Fruit fly (Drosophila melanogaster) whole organism, embryonic: Measurements from ENCODE around the gene CG43051.

ENCODE experiments used
- Bgb ChIP-seq: fragments of 200-800 bp; sonication (Bioruptor generic); IDR thresholded peaks from 2 replicates; pipeline ENCODE4 v1.3.6; 2022; ENCODE audit warnings: missing biosample characterization, missing genetic modification characterization; ENCODE audit not compliant: partially characterized antibody
- Blimp-1 ChIP-seq: fragments of 200-800 bp; sonication (Bioruptor generic); optimal IDR thresholded peaks from 3 replicates; lab custom pipeline; 2018; ENCODE audit warnings: missing biosample characterization, missing genetic modification characterization, mild to moderate bottlenecking, moderate library complexity, missing genetic modification reagents
- BtbVII ChIP-seq: fragments of 200-800 bp; sonication (Bioruptor generic); optimal IDR thresholded peaks from 3 replicates; lab custom pipeline; 2017; ENCODE audit warnings: missing biosample characterization, mild to moderate bottlenecking, missing genetic modification characterization
- CG10654 ChIP-seq: fragments of 200-800 bp; sonication (Bioruptor generic); optimal IDR thresholded peaks from 2 replicates; lab custom pipeline; 2016; ENCODE audit warnings: missing biosample characterization, missing genetic modification characterization
- CG13775 ChIP-seq: fragments of 200-800 bp; sonication (Bioruptor generic); optimal IDR thresholded peaks from 3 replicates; lab custom pipeline; 2017; ENCODE audit warnings: missing biosample characterization, mild to moderate bottlenecking, missing genetic modification characterization
- CG14860 ChIP-seq: fragments of 200-800 bp; sonication (Bioruptor generic); IDR thresholded peaks from 3 replicates; pipeline ENCODE4 v1.3.6; 2022; ENCODE audit warnings: missing biosample characterization, missing genetic modification characterization; ENCODE audit not compliant: partially characterized antibody
- CG15011 ChIP-seq: fragments of 200-800 bp; sonication (Bioruptor generic); optimal IDR thresholded peaks from 3 replicates; lab custom pipeline; 2018; ENCODE audit warnings: missing biosample characterization, mild to moderate bottlenecking, missing genetic modification characterization
- CG15601 ChIP-seq: fragments of 200-800 bp; sonication (Bioruptor generic); optimal IDR thresholded peaks from 3 replicates; lab custom pipeline; 2019; ENCODE audit warnings: missing biosample characterization, mild to moderate bottlenecking, missing genetic modification characterization, moderate library complexity
- CG16815 ChIP-seq: fragments of 200-800 bp; sonication (Bioruptor generic); optimal IDR thresholded peaks from 3 replicates; lab custom pipeline; 2017; ENCODE audit warnings: missing biosample characterization, mild to moderate bottlenecking, missing genetic modification characterization
- CG17385 ChIP-seq: fragments of 200-800 bp; sonication (Bioruptor generic); optimal IDR thresholded peaks from 3 replicates; lab custom pipeline; 2018; ENCODE audit warnings: missing biosample characterization, mild to moderate bottlenecking, missing genetic modification characterization
- CG2712 ChIP-seq: fragments of 200-800 bp; optimal IDR thresholded peaks from 3 replicates; lab custom pipeline; 2019; ENCODE audit warnings: missing biosample characterization, mild to moderate bottlenecking, missing genetic modification characterization, moderate library complexity
- CG31224 ChIP-seq: fragments of 200-800 bp; sonication (Bioruptor generic); IDR thresholded peaks from 2 replicates; pipeline ENCODE4 v1.3.6; 2022; ENCODE audit warnings: missing biosample characterization, missing genetic modification characterization
- CG3281 ChIP-seq: fragments of 200-800 bp; sonication (Bioruptor generic); optimal IDR thresholded peaks from 3 replicates; lab custom pipeline; 2017; ENCODE audit warnings: missing biosample characterization, mild to moderate bottlenecking, missing genetic modification characterization
- CG6765 ChIP-seq: fragments of 200-800 bp; sonication (Bioruptor generic); optimal IDR thresholded peaks from 3 replicates; lab custom pipeline; 2017; ENCODE audit warnings: missing biosample characterization, mild to moderate bottlenecking, missing genetic modification characterization
- CG6813 ChIP-seq: fragments of 200-800 bp; sonication (Bioruptor generic); optimal IDR thresholded peaks from 2 replicates; lab custom pipeline; 2017; ENCODE audit warnings: missing biosample characterization, missing genetic modification characterization, mild to moderate bottlenecking, moderate library complexity, missing genetic modification reagents
- CG6854 ChIP-seq: fragments of 200-800 bp; sonication (Bioruptor generic); optimal IDR thresholded peaks from 3 replicates; lab custom pipeline; 2017; ENCODE audit warnings: missing biosample characterization, mild to moderate bottlenecking, missing genetic modification characterization
- CG7271 ChIP-seq: fragments of 200-800 bp; sonication (Bioruptor generic); optimal IDR thresholded peaks from 2 replicates; lab custom pipeline; 2018; ENCODE audit warnings: missing biosample characterization, mild to moderate bottlenecking, missing genetic modification characterization, moderate library complexity
- CG8924 ChIP-seq: fragments of 200-800 bp; optimal IDR thresholded peaks from 3 replicates; lab custom pipeline; 2019; ENCODE audit warnings: missing biosample characterization, mild to moderate bottlenecking, missing genetic modification characterization, moderate library complexity
- CG9215 ChIP-seq: fragments of 200-800 bp; sonication (Bioruptor generic); IDR thresholded peaks from 2 replicates; pipeline ENCODE4 v1.3.6; 2022; ENCODE audit warnings: missing biosample characterization, missing genetic modification characterization
- CG9797 ChIP-seq: fragments of 200-800 bp; sonication (Bioruptor generic); optimal IDR thresholded peaks from 3 replicates; lab custom pipeline; 2018; ENCODE audit warnings: missing biosample characterization, mild to moderate bottlenecking, missing genetic modification characterization
- CG9932 ChIP-seq: fragments of 200-800 bp; sonication (Bioruptor generic); IDR thresholded peaks from 2 replicates; pipeline ENCODE4 v1.3.6; 2022; ENCODE audit warnings: missing biosample characterization, missing genetic modification characterization
- CHES-1-like ChIP-seq: fragments of 200-800 bp; sonication (Bioruptor generic); optimal IDR thresholded peaks from 2 replicates; lab custom pipeline; 2016; ENCODE audit warnings: missing biosample characterization, missing genetic modification characterization
- CoRest ChIP-seq: fragments of 200-800 bp; sonication (Bioruptor generic); optimal IDR thresholded peaks from 3 replicates; lab custom pipeline; 2018; ENCODE audit warnings: missing biosample characterization, mild to moderate bottlenecking, missing genetic modification characterization, moderate library complexity
- D19B ChIP-seq: fragments of 200-800 bp; sonication (Bioruptor generic); optimal IDR thresholded peaks from 2 replicates; lab custom pipeline; 2017; ENCODE audit warnings: missing biosample characterization, mild to moderate bottlenecking, missing genetic modification characterization
- Dip3 ChIP-seq: fragments of 200-800 bp; sonication (Bioruptor generic); optimal IDR thresholded peaks from 3 replicates; lab custom pipeline; 2016; ENCODE audit warnings: missing biosample characterization, missing genetic modification characterization
- Hmr ChIP-seq: fragments of 200-800 bp; sonication (Bioruptor generic); optimal IDR thresholded peaks from 3 replicates; lab custom pipeline; 2017; ENCODE audit warnings: mild to moderate bottlenecking, missing biosample characterization, missing genetic modification reagents, missing genetic modification characterization
- Hr3 ChIP-seq: fragments of 200-800 bp; sonication (Bioruptor generic); optimal IDR thresholded peaks from 3 replicates; lab custom pipeline; 2016; ENCODE audit warnings: missing biosample characterization, missing genetic modification characterization
- Hsf ChIP-seq: fragments of 200-800 bp; sonication (Bioruptor generic); optimal IDR thresholded peaks from 3 replicates; lab custom pipeline; 2016; ENCODE audit warnings: missing biosample characterization, missing genetic modification characterization
- Neu2 ChIP-seq: fragments of 200-800 bp; sonication (Bioruptor generic); optimal IDR thresholded peaks from 3 replicates; lab custom pipeline; 2016; ENCODE audit warnings: missing biosample characterization, missing genetic modification characterization, borderline replicate concordance
- Oli ChIP-seq: fragments of 200-800 bp; sonication (Bioruptor generic); optimal IDR thresholded peaks from 2 replicates; lab custom pipeline; 2018; ENCODE audit warnings: missing biosample characterization, mild to moderate bottlenecking, missing genetic modification characterization, moderate library complexity
- Side ChIP-seq: fragments of 200-800 bp; sonication (Bioruptor generic); optimal IDR thresholded peaks from 2 replicates; lab custom pipeline; 2016; ENCODE audit warnings: missing biosample characterization, missing genetic modification characterization
- cwo ChIP-seq: fragments of 200-800 bp; sonication (Bioruptor generic); optimal IDR thresholded peaks from 3 replicates; lab custom pipeline; 2017; ENCODE audit warnings: missing biosample characterization, missing genetic modification characterization, mild to moderate bottlenecking, moderate library complexity, missing genetic modification reagents
- dpn ChIP-seq, 2 experiments: fragments of 200-800 bp; sonication (Bioruptor generic); optimal IDR thresholded peaks; 3 replicates each; lab custom pipeline; 2016; ENCODE audit warnings: missing biosample characterization in 2 of 2, missing genetic modification characterization in 2 of 2
- eyg ChIP-seq: fragments of 200-800 bp; sonication (Bioruptor generic); optimal IDR thresholded peaks from 3 replicates; lab custom pipeline; 2016; ENCODE audit warnings: missing biosample characterization, missing genetic modification characterization
- gsb-n ChIP-seq: fragments of 200-800 bp; sonication (Bioruptor generic); optimal IDR thresholded peaks from 3 replicates; lab custom pipeline; 2018; ENCODE audit warnings: missing biosample characterization, mild to moderate bottlenecking, missing genetic modification characterization
- ham ChIP-seq: fragments of 200-800 bp; sonication (Bioruptor generic); IDR thresholded peaks from 2 replicates; pipeline ENCODE4 v1.3.6; 2022; ENCODE audit warnings: missing biosample characterization, missing genetic modification characterization
- lab ChIP-seq: fragments of 200-800 bp; sonication (Bioruptor generic); optimal IDR thresholded peaks from 3 replicates; lab custom pipeline; 2017; ENCODE audit warnings: missing biosample characterization, missing genetic modification characterization, mild to moderate bottlenecking, moderate library complexity, missing genetic modification reagents
- lilli ChIP-seq: fragments of 200-800 bp; sonication (Bioruptor generic); optimal IDR thresholded peaks from 3 replicates; lab custom pipeline; 2016; ENCODE audit warnings: missing biosample characterization, missing genetic modification characterization
- pita ChIP-seq: fragments of 200-800 bp; sonication (Bioruptor generic); optimal IDR thresholded peaks from 2 replicates; lab custom pipeline; 2017; ENCODE audit warnings: missing biosample characterization, mild to moderate bottlenecking, missing genetic modification characterization
- prd ChIP-seq, 3 experiments: fragments of >200 bp in 2 of 3; fragments of 200-800 bp in 1 of 3; sonication (Bioruptor generic) in 1 of 3; optimal IDR thresholded peaks in 2 of 3; IDR thresholded peaks in 1 of 3; 2 replicates in 2 of 3; 3 replicates in 1 of 3; pipeline versions ENCODE4 v1.3.6 to Lab custom; 2017 to 2022; ENCODE audit warnings: missing biosample characterization in 1 of 3, missing genetic modification characterization in 1 of 3
- row ChIP-seq: fragments of 200-800 bp; sonication (Bioruptor generic); IDR thresholded peaks from 3 replicates; pipeline ENCODE4 v1.3.6; 2022; ENCODE audit warnings: missing biosample characterization, missing genetic modification characterization
- run ChIP-seq: fragments of 200-800 bp; sonication (Bioruptor generic); optimal IDR thresholded peaks from 3 replicates; lab custom pipeline; 2018; ENCODE audit warnings: missing biosample characterization, mild to moderate bottlenecking, missing genetic modification characterization
- schlank ChIP-seq: fragments of 200-800 bp; sonication (Bioruptor generic); optimal IDR thresholded peaks from 2 replicates; lab custom pipeline; 2018; ENCODE audit warnings: missing biosample characterization, mild to moderate bottlenecking, missing genetic modification characterization
- stwl ChIP-seq: fragments of 200-800 bp; sonication (Bioruptor generic); optimal IDR thresholded peaks from 3 replicates; lab custom pipeline; 2018; ENCODE audit warnings: missing biosample characterization, mild to moderate bottlenecking, missing genetic modification characterization, moderate library complexity
- tgo ChIP-seq: fragments of 200-800 bp; sonication (Bioruptor generic); IDR thresholded peaks from 3 replicates; pipeline ENCODE4 v1.3.6; 2022; ENCODE audit warnings: missing biosample characterization, missing genetic modification characterization
- tin ChIP-seq: fragments of 200-800 bp; sonication (Bioruptor generic); optimal IDR thresholded peaks from 3 replicates; lab custom pipeline; 2016; ENCODE audit warnings: missing biosample characterization, missing genetic modification characterization
- trh ChIP-seq: fragments of 200-800 bp; sonication (Bioruptor generic); optimal IDR thresholded peaks from 2 replicates; lab custom pipeline; 2016; ENCODE audit warnings: missing biosample characterization, missing genetic modification characterization
- unc-4 ChIP-seq: fragments of 200-800 bp; sonication (Bioruptor generic); IDR thresholded peaks from 2 replicates; pipeline ENCODE4 v1.3.6; 2022; ENCODE audit warnings: missing biosample characterization, missing genetic modification characterization; ENCODE audit not compliant: partially characterized antibody
- yki ChIP-seq: fragments of >200 bp; optimal IDR thresholded peaks from 3 replicates; lab custom pipeline; 2018
- zfh2 ChIP-seq: fragments of 200-800 bp; sonication (Bioruptor generic); optimal IDR thresholded peaks from 2 replicates; lab custom pipeline; 2016; ENCODE audit warnings: missing biosample characterization, missing genetic modification characterization

The CG43051 gene

dm6 chr2L:12542018-12542417 lies 34.3 kb downstream of the CG43051 start (continued):
- TF ChIP-seq D19B (peak; percentile 40), CG6813 (GFP tag; lab: Kevin White, UChicago) (no peak), pita (no peak), CG8924 (tag; lab: Kevin White, UChicago) (peak; percentile 30), Blimp-1 (GFP tag; lab: Kevin White, UChicago) (no peak), gsb-n (tag; lab: Kevin White, UChicago) (no peak), Bgb (GFP tag; lab: Robert Waterston, UW) (no peak), tgo (no peak), lab (GFP tag; lab: Kevin White, UChicago) (peak; percentile 81), CG13775 (GFP tag; lab: Kevin White, UChicago) (peak; percentile 61), CG9797 (GFP tag; lab: Kevin White, UChicago) (no peak), zfh2 (GFP tag; lab: Kevin White, UChicago) (peak; percentile 41), CG31224 (GFP tag; lab: Robert Waterston, UW) (peak; percentile 50), eyg (GFP tag; lab: Kevin White, UChicago) (no peak), lilli (GFP tag; lab: Kevin White, UChicago) (peak; percentile 60), CG14860 (GFP tag; lab: Robert Waterston, UW) (no peak), stwl (tag; lab: Kevin White, UChicago) (no peak), Hr3 (GFP tag; lab: Kevin White, UChicago) (peak; percentile 32), CG3281 (GFP tag; lab: Kevin White, UChicago) (peak; percentile 84), Dip3 (GFP tag; lab: Kevin White, UChicago) (peak; percentile 33), CoRest (tag; lab: Kevin White, UChicago) (peak; percentile 72), CG17385 (GFP tag; lab: Kevin White, UChicago) (peak; percentile 38), CG15011 (GFP tag; lab: Kevin White, UChicago) (peak; percentile 29), CG2712 (tag; lab: Kevin White, UChicago) (peak; percentile 22), Hmr (GFP tag; lab: Kevin White, UChicago) (peak; percentile 74), tin (GFP tag; lab: Kevin White, UChicago) (peak; percentile 12), CG6765 (GFP tag; lab: Kevin White, UChicago) (peak; percentile 29), cwo (GFP tag; lab: Kevin White, UChicago) (peak; percentile 65), BtbVII (GFP tag; lab: Kevin White, UChicago) (peak; percentile 72), prd (optimal IDR thresholded peaks at IDR 0.05; lab: Kevin White, UChicago) (no peak), prd (GFP tag; IDR thresholded peaks at IDR 0.05; lab: Robert Waterston, UW) (no peak), schlank (tag; lab: Kevin White, UChicago) (peak; percentile 14), Side (GFP tag; lab: Kevin White, UChicago) (peak; percentile 12), CHES-1-like (GFP tag; lab: Kevin White, UChicago) (peak; percentile 2), unc-4 (GFP tag; lab: Robert Waterston, UW) (no peak), CG16815 (peak; percentile 48), trh (GFP tag; lab: Kevin White, UChicago) (no peak), CG9215 (GFP tag; lab: Robert Waterston, UW) (peak; percentile 66), CG9932 (GFP tag; lab: Robert Waterston, UW) (peak; percentile 89), Hsf (peak; percentile 7), Oli (peak; percentile 7), row (GFP tag; lab: Robert Waterston, UW) (peak; percentile 41; the same call in 1 of the 3 replicates), CG10654 (GFP tag; lab: Kevin White, UChicago) (no peak), CG7271 (tag; lab: Kevin White, UChicago) (no peak), CG6854 (GFP tag; lab: Kevin White, UChicago) (peak; percentile 58), CG15601 (tag; lab: Kevin White, UChicago) (no peak), yki (lab: Kevin White, UChicago) (no peak), run (tag; lab: Kevin White, UChicago) (no peak), Neu2 (GFP tag; lab: Kevin White, UChicago) (no peak), dpn (GFP tag; optimal IDR thresholded peaks at IDR 0.05; lab: Kevin White, UChicago) (peak; percentile 11 to 32), ham (GFP tag; lab: Robert Waterston, UW) (no peak)
